Worm (Caenorhabditis elegans): ENCODE results near the gene K08H2.10.

The K08H2.10 gene

DNA sequence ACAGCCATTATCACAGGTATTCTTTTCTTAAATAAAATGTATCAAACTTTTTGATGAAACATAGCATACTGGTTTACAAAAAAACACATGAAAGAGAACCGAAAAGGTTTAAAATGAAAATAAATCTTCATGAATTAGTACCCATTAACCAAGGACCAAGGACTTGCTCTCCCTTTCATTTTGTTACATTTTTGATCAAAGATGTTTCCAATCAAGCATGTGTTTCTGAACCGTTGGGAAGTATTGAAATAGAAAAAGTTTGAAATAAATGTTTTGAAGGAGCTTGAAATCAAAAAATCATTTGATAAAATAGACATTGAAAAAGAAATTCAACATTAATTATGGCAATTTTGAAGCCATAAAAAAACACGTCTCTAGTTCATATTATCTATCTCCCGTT, 45.1 kb upstream of the K08H2.10 start:
- peak; percentile 93 for TF ChIP-seq fkh-4 (tag; optimal IDR thresholded peaks at IDR 0.05; ENCODE audit: borderline replicate concordance)
- TF ChIP-seq dsc-1 (tag; optimal IDR thresholded peaks at IDR 0.05) = peak; percentile 99
- TF ChIP-seq sup-37 (GFP tag; optimal IDR thresholded peaks at IDR 0.05) = no peak

- TF ChIP-seq tlp-1 (tag; optimal IDR thresholded peaks at IDR 0.05) (no peak), efl-1 (optimal IDR thresholded peaks at IDR 0.05) (no peak), efl-1 (GFP tag; optimal IDR thresholded peaks at IDR 0.05 in 1 of 2) (peak in 1 of 2 experiments; percentile 29)
These were observed 40.8 kb upstream of the K08H2.10 start, which contains the start of gene R12H7.4 for ce11 chrX:13216802-13217201. Gene R12H7.4, plus strand, starts transcription at chrX:13217102.

- TF ChIP-seq nhr-11 (tag; optimal IDR thresholded peaks at IDR 0.05) (no peak), rnt-1 (tag; optimal IDR thresholded peaks at IDR 0.05) (no peak), fkh-8 (tag; optimal IDR thresholded peaks at IDR 0.05) (no peak), lin-35 (GFP tag; optimal IDR thresholded peaks at IDR 0.05) (no peak), fos-1 (tag; optimal IDR thresholded peaks at IDR 0.05) (no peak), nhr-47 (tag; optimal IDR thresholded peaks at IDR 0.05) (no peak), elt-2 (tag; optimal IDR thresholded peaks at IDR 0.05) (no peak), alr-1 (tag; optimal IDR thresholded peaks at IDR 0.05; ENCODE audit: borderline replicate concordance) (no peak), mef-2 (tag; optimal IDR thresholded peaks at IDR 0.05) (no peak), nhr-19 (GFP tag; conservative IDR thresholded peaks at IDR 0.05) (no peak), ceh-88 (GFP tag; IDR thresholded peaks at IDR 0.05) (no peak), ceh-82 (tag; optimal IDR thresholded peaks at IDR 0.05) (no peak), C04F5.9 (tag; optimal IDR thresholded peaks at IDR 0.05) (no peak), fkh-4 (tag; optimal IDR thresholded peaks at IDR 0.05; ENCODE audit: borderline replicate concordance) (no peak), nhr-90 (tag; optimal IDR thresholded peaks at IDR 0.05; ENCODE audit: poor library complexity) (no peak)
These were observed 39.7 kb upstream of the K08H2.10 start for ce11 chrX:13217940-13218339.

DNA sequence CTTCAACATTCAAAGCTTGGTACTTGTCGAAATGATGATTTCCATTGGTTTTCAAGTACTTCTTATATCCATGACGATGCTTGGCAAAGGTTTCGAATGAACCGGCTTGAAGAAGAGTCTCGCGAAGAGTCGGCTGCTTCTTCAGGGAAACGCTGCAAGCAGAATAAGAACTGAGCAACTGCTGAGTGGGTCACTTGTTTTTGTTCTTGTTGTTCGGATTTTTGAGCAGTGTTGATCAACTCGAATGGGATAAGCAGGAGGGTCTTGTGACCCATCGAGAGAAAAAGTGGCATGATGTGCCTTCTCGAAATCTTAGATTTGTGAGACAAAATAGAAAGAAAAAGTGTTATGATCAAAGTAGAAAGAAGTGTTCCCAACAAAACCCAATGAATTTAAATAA, 37.0 kb upstream of the K08H2.10 start:
- peak; percentile 65 for TF ChIP-seq rnt-1 (tag; optimal IDR thresholded peaks at IDR 0.05)
- TF ChIP-seq unc-30 (tag; optimal IDR thresholded peaks at IDR 0.05) = no peak
- TF ChIP-seq nhr-20 (tag; optimal IDR thresholded peaks at IDR 0.05) = peak; percentile 5
- peak in 1 of 2 experiments; percentile 0 for TF ChIP-seq lin-35 (GFP tag; optimal IDR thresholded peaks at IDR 0.05)
- no peak for TF ChIP-seq unc-98 (GFP tag; IDR thresholded peaks at IDR 0.05)
- TF ChIP-seq lin-14 (GFP tag; optimal IDR thresholded peaks at IDR 0.05) = peak; percentile 69
- TF ChIP-seq lin-15B (tag; optimal IDR thresholded peaks at IDR 0.05) = no peak
- no peak for TF ChIP-seq unc-86 (tag; optimal IDR thresholded peaks at IDR 0.05)
- TF ChIP-seq lsy-2 (tag; optimal IDR thresholded peaks at IDR 0.05) = peak in 1 of 2 experiments; percentile 40
- TF ChIP-seq pag-3 (tag; optimal IDR thresholded peaks at IDR 0.05; ENCODE audit: borderline replicate concordance, insufficient read depth) = peak; percentile 71
- peak; percentile 84 for TF ChIP-seq snpc-4 (tag; optimal IDR thresholded peaks at IDR 0.05)
- TF ChIP-seq efl-1 (optimal IDR thresholded peaks at IDR 0.05) = no peak
- TF ChIP-seq efl-1 (GFP tag; optimal IDR thresholded peaks at IDR 0.05 in 1 of 2) = no peak
- peak; percentile 36 for TF ChIP-seq unc-130 (tag; optimal IDR thresholded peaks at IDR 0.05)
- peak; percentile 59 for TF ChIP-seq nhr-71 (tag; optimal IDR thresholded peaks at IDR 0.05)

- TF ChIP-seq mab-9 (GFP tag; IDR thresholded peaks at IDR 0.05) (0 out of 2 replicates have a peak, but pooled peaks have one; percentile 14), nhr-85 (tag) (peak; percentile 69), nhr-84 (tag; optimal IDR thresholded peaks at IDR 0.05) (no peak), blmp-1 (tag; optimal IDR thresholded peaks at IDR 0.05) (peak; percentile 40), C34B4.2 (tag; optimal IDR thresholded peaks at IDR 0.05) (no peak), lin-14 (GFP tag; optimal IDR thresholded peaks at IDR 0.05) (peak; percentile 39), mep-1 (tag; optimal IDR thresholded peaks at IDR 0.05) (peak; percentile 37)
These were observed 36.2 kb upstream of the K08H2.10 start, which contains the start of gene asp-4 for ce11 chrX:13221357-13221756. Gene asp-4, minus strand, starts transcription at chrX:13221462.
